Worm (Caenorhabditis elegans) whole organism, L4/young adult: ENCODE data around the gene mfsd-13.2.

Experiments used
- W03F9.2 ChIP-seq: fragments of 150-350 bp; optimal IDR thresholded peaks from 2 replicates; lab custom pipeline; 2014; ENCODE audit warnings: missing biosample characterization, missing genetic modification characterization
- dao-5 ChIP-seq: sonication (generic microtip); optimal IDR thresholded peaks from 2 replicates; lab custom pipeline; 2016; ENCODE audit warnings: missing genotype, missing genetic modification characterization, moderate library complexity, missing compliant biosample characterization
- him-1 ChIP-seq: sonication (generic microtip); optimal IDR thresholded peaks from 2 replicates; lab custom pipeline; 2016; ENCODE audit warnings: missing genotype, missing genetic modification reagents, missing genetic modification characterization, missing compliant biosample characterization

mfsd-13.2 gene

ce11 chrII:7165749-7166148 lies at the start of gene mfsd-13.2:
TSS of gene mfsd-13.2 (minus strand) at chrII:7165849.
- TF ChIP-seq W03F9.2 (tag; lab: Kevin White, UChicago) (no peak), him-1 (tag; lab: Kevin White, UChicago) (no peak), dao-5 (no peak)

ce11 chrII:7212059-7212458 lies 46.4 kb upstream of the mfsd-13.2 start, which contains the start of gene E04F6.9:
TSS of gene E04F6.9 (minus strand) at chrII:7212159.
- TF ChIP-seq dao-5 (no peak), W03F9.2 (tag; lab: Kevin White, UChicago) (no peak), him-1 (tag; lab: Kevin White, UChicago) (no peak)

ce11 chrII:7211280-7211679 lies 45.6 kb upstream of the mfsd-13.2 start, which contains the start of gene E04F6.8:
TSS of gene E04F6.8 (minus strand) at chrII:7211380.
- TF ChIP-seq dao-5: no peak
- no peak for TF ChIP-seq him-1 (tag; lab: Kevin White, UChicago)
- no peak for TF ChIP-seq W03F9.2 (tag; lab: Kevin White, UChicago)

- TF ChIP-seq dao-5: no peak
- TF ChIP-seq him-1 (tag; lab: Kevin White, UChicago): no peak
Observed at ce11 chrII:7210187-7210586, 44.5 kb upstream of the mfsd-13.2 start, which contains the start of gene E04F6.15. TSS of gene E04F6.15 (minus strand) at chrII:7210287.

- TF ChIP-seq him-1 (tag; lab: Kevin White, UChicago) (no peak), W03F9.2 (tag; lab: Kevin White, UChicago) (no peak), dao-5 (no peak)
Observed at ce11 chrII:7208184-7208583, 42.5 kb upstream of the mfsd-13.2 start, which contains the start of gene dhs-7. TSS of gene dhs-7 (minus strand) at chrII:7208460.

ce11 chrII:7207649-7208048 lies 42.0 kb upstream of the mfsd-13.2 start:
- no peak for TF ChIP-seq dao-5
- no peak for TF ChIP-seq W03F9.2 (tag; lab: Kevin White, UChicago)

ce11 chrII:7205388-7205787 lies 39.7 kb upstream of the mfsd-13.2 start, which contains the start of gene srd-59:
TSS of gene srd-59 (plus strand) at chrII:7205688.
- no peak for TF ChIP-seq dao-5
- no peak for TF ChIP-seq him-1 (tag; lab: Kevin White, UChicago)
- TF ChIP-seq W03F9.2 (tag; lab: Kevin White, UChicago): no peak

- no peak for TF ChIP-seq him-1 (tag; lab: Kevin White, UChicago)
- TF ChIP-seq dao-5: no peak
Observed at ce11 chrII:7204951-7205350, 39.3 kb upstream of the mfsd-13.2 start, which contains the start of gene srd-58. TSS of gene srd-58 (minus strand) at chrII:7205051.

ce11 chrII:7203110-7203509 lies 37.5 kb upstream of the mfsd-13.2 start, which contains the start of gene srd-56:
TSS of gene srd-56 (minus strand) at chrII:7203210.
- no peak for TF ChIP-seq W03F9.2 (tag; lab: Kevin White, UChicago)
- TF ChIP-seq him-1 (tag; lab: Kevin White, UChicago): no peak
- no peak for TF ChIP-seq dao-5

- TF ChIP-seq him-1 (tag; lab: Kevin White, UChicago): peak; percentile 57
- peak; percentile 60 for TF ChIP-seq dao-5
- TF ChIP-seq W03F9.2 (tag; lab: Kevin White, UChicago): no peak
Observed at ce11 chrII:7200051-7200599, 34.5 kb upstream of the mfsd-13.2 start, which contains the start of gene pcrg-1. TSS of gene pcrg-1 (plus strand) at chrII:7200549.

- TF ChIP-seq W03F9.2 (tag; lab: Kevin White, UChicago) (no peak), dao-5 (no peak), him-1 (tag; lab: Kevin White, UChicago) (no peak)
Observed at ce11 chrII:7199308-7199707, 33.7 kb upstream of the mfsd-13.2 start, which contains the start of gene E04F6.6. TSS of gene E04F6.6 (minus strand) at chrII:7199565.

- no peak for TF ChIP-seq dao-5
- TF ChIP-seq him-1 (tag; lab: Kevin White, UChicago): no peak
- TF ChIP-seq W03F9.2 (tag; lab: Kevin White, UChicago): no peak
Observed at ce11 chrII:7197434-7197833, 31.8 kb upstream of the mfsd-13.2 start.

ce11 chrII:7196040-7196439 lies 30.4 kb upstream of the mfsd-13.2 start, which contains the start of gene maoc-1:
TSS of gene maoc-1 (plus strand) at chrII:7196276.
- TF ChIP-seq dao-5: no peak
- no peak for TF ChIP-seq W03F9.2 (tag; lab: Kevin White, UChicago)
- no peak for TF ChIP-seq him-1 (tag; lab: Kevin White, UChicago)

- TF ChIP-seq him-1 (tag; lab: Kevin White, UChicago): no peak
- TF ChIP-seq W03F9.2 (tag; lab: Kevin White, UChicago): no peak
- TF ChIP-seq dao-5: no peak
Observed at ce11 chrII:7195541-7195940, 29.9 kb upstream of the mfsd-13.2 start, which contains the start of gene acdh-12. TSS of gene acdh-12 (minus strand) at chrII:7195641.

ce11 chrII:7189120-7189519 lies 23.5 kb upstream of the mfsd-13.2 start, which contains the start of gene E04F6.4:
TSS of gene E04F6.4 (plus strand) at chrII:7189420.
- TF ChIP-seq him-1 (tag; lab: Kevin White, UChicago): no peak
- no peak for TF ChIP-seq dao-5
- no peak for TF ChIP-seq W03F9.2 (tag; lab: Kevin White, UChicago)
